Fruit fly (Drosophila melanogaster) whole organism, embryonic: ENCODE data around the gene CG11164.

Source experiments
- Abd-B ChIP-seq: fragments of 200-800 bp; sonication (Bioruptor generic); optimal IDR thresholded peaks from 2 replicates; lab custom pipeline; 2018; ENCODE audit warnings: missing biosample characterization, mild to moderate bottlenecking, missing genetic modification characterization, moderate library complexity
- CG10654 ChIP-seq: fragments of 200-800 bp; sonication (Bioruptor generic); optimal IDR thresholded peaks from 2 replicates; lab custom pipeline; 2016; ENCODE audit warnings: missing biosample characterization, missing genetic modification characterization
- CG11456 ChIP-seq: fragments of 200-800 bp; sonication (Bioruptor generic); IDR thresholded peaks from 3 replicates; pipeline ENCODE4 v1.3.6; 2022; ENCODE audit warnings: missing biosample characterization, missing genetic modification characterization
- CG12659 ChIP-seq: fragments of 200-800 bp; sonication (Bioruptor generic); optimal IDR thresholded peaks from 3 replicates; lab custom pipeline; 2017; ENCODE audit warnings: mild to moderate bottlenecking, missing biosample characterization, missing genetic modification reagents, missing genetic modification characterization
- CG13287 ChIP-seq: fragments of 200-800 bp; sonication (Bioruptor generic); IDR thresholded peaks from 2 replicates; pipeline ENCODE4 v1.3.6; 2022; ENCODE audit warnings: missing biosample characterization, missing genetic modification characterization; ENCODE audit not compliant: partially characterized antibody
- CG14050 ChIP-seq: fragments of 200-800 bp; sonication (Bioruptor generic); IDR thresholded peaks from 3 replicates; pipeline ENCODE4 v1.3.6; 2022; ENCODE audit warnings: missing biosample characterization, missing genetic modification characterization
- CG1602 ChIP-seq: fragments of 200-800 bp; sonication (Bioruptor generic); optimal IDR thresholded peaks from 3 replicates; lab custom pipeline; 2016; ENCODE audit warnings: missing biosample characterization, missing genetic modification characterization
- CG1647 ChIP-seq: fragments of 200-800 bp; sonication (Bioruptor generic); optimal IDR thresholded peaks from 3 replicates; lab custom pipeline; 2016; ENCODE audit warnings: missing biosample characterization, missing genetic modification characterization
- CG16815 ChIP-seq: fragments of 200-800 bp; sonication (Bioruptor generic); optimal IDR thresholded peaks from 3 replicates; lab custom pipeline; 2017; ENCODE audit warnings: missing biosample characterization, mild to moderate bottlenecking, missing genetic modification characterization
- CG17568 ChIP-seq: fragments of 200-800 bp; sonication (Bioruptor generic); optimal IDR thresholded peaks from 2 replicates; lab custom pipeline; 2018; ENCODE audit warnings: missing biosample characterization, mild to moderate bottlenecking, missing genetic modification characterization, moderate library complexity
- CG1792 ChIP-seq: fragments of 200-800 bp; sonication (Bioruptor generic); optimal IDR thresholded peaks from 2 replicates; lab custom pipeline; 2016; ENCODE audit warnings: missing biosample characterization, missing genetic modification characterization
- CG18764 ChIP-seq: fragments of 200-800 bp; sonication (Bioruptor generic); optimal IDR thresholded peaks from 3 replicates; lab custom pipeline; 2016; ENCODE audit warnings: missing biosample characterization, missing genetic modification characterization
- CG2129 ChIP-seq: fragments of 200-800 bp; sonication (Bioruptor generic); IDR thresholded peaks from 2 replicates; pipeline ENCODE4 v1.3.6; 2022; ENCODE audit warnings: missing biosample characterization, missing genetic modification characterization; ENCODE audit not compliant: partially characterized antibody
- CG31365 ChIP-seq: fragments of 200-800 bp; sonication (Bioruptor generic); optimal IDR thresholded peaks from 2 replicates; lab custom pipeline; 2018; ENCODE audit warnings: missing biosample characterization, mild to moderate bottlenecking, missing genetic modification characterization
- CG42726 ChIP-seq: fragments of 200-800 bp; sonication (Bioruptor generic); IDR thresholded peaks from 2 replicates; pipeline ENCODE4 v1.3.6; 2022; ENCODE audit warnings: missing biosample characterization, missing genetic modification characterization; ENCODE audit not compliant: partially characterized antibody
- CG6272 ChIP-seq: fragments of 200-800 bp; sonication (Bioruptor generic); IDR thresholded peaks from 2 replicates; pipeline ENCODE4 v1.3.6; 2022; ENCODE audit warnings: missing biosample characterization, missing genetic modification characterization
- CG6689 ChIP-seq: fragments of 200-800 bp; sonication (Bioruptor generic); IDR thresholded peaks from 2 replicates; pipeline ENCODE4 v1.3.6; 2022; ENCODE audit warnings: missing biosample characterization, missing genetic modification characterization
- CG6813 ChIP-seq: fragments of 200-800 bp; sonication (Bioruptor generic); optimal IDR thresholded peaks from 2 replicates; lab custom pipeline; 2017; ENCODE audit warnings: missing biosample characterization, missing genetic modification characterization, mild to moderate bottlenecking, moderate library complexity, missing genetic modification reagents
- CG6854 ChIP-seq: fragments of 200-800 bp; sonication (Bioruptor generic); optimal IDR thresholded peaks from 3 replicates; lab custom pipeline; 2017; ENCODE audit warnings: missing biosample characterization, mild to moderate bottlenecking, missing genetic modification characterization
- CG7963 ChIP-seq: fragments of 200-800 bp; sonication (Bioruptor generic); IDR thresholded peaks from 3 replicates; pipeline ENCODE4 v1.3.6; 2022; ENCODE audit warnings: missing biosample characterization, missing genetic modification characterization; ENCODE audit not compliant: partially characterized antibody
- CG8290 ChIP-seq, 3 experiments: fragments of 200-800 bp; sonication (Bioruptor generic); optimal IDR thresholded peaks; 2 replicates each; lab custom pipeline; 2016 to 2019; ENCODE audit warnings: missing biosample characterization in 3 of 3, missing genetic modification characterization in 3 of 3, mild to moderate bottlenecking in 2 of 3, moderate library complexity in 1 of 3
- CoRest ChIP-seq: fragments of 200-800 bp; sonication (Bioruptor generic); optimal IDR thresholded peaks from 3 replicates; lab custom pipeline; 2018; ENCODE audit warnings: missing biosample characterization, mild to moderate bottlenecking, missing genetic modification characterization, moderate library complexity
- D ChIP-seq, 2 experiments: fragments of 200-800 bp in 1 of 2; fragments of >200 bp in 1 of 2; sonication (Bioruptor generic) in 1 of 2; optimal IDR thresholded peaks; 2 replicates in 1 of 2; 3 replicates in 1 of 2; lab custom pipeline; 2017; ENCODE audit warnings: mild to moderate bottlenecking in 1 of 2, missing biosample characterization in 1 of 2, missing genetic modification characterization in 1 of 2, missing genetic modification reagents in 1 of 2
- Dp ChIP-seq: fragments of 200-800 bp; sonication (Bioruptor generic); optimal IDR thresholded peaks from 2 replicates; lab custom pipeline; 2018; ENCODE audit warnings: missing biosample characterization, mild to moderate bottlenecking, missing genetic modification characterization, moderate library complexity
- Eip74EF ChIP-seq, 2 experiments: fragments of 200-800 bp in 1 of 2; fragments of >200 bp in 1 of 2; sonication (Bioruptor generic) in 1 of 2; optimal IDR thresholded peaks; 2 replicates each; lab custom pipeline; 2017 to 2019; ENCODE audit warnings: missing biosample characterization in 2 of 2, missing genetic modification characterization in 2 of 2, mild to moderate bottlenecking in 1 of 2, moderate library complexity in 1 of 2
- Hmx ChIP-seq: fragments of 200-800 bp; sonication (Bioruptor generic); optimal IDR thresholded peaks from 2 replicates; lab custom pipeline; 2016; ENCODE audit warnings: missing biosample characterization, missing genetic modification characterization
- Sox100B ChIP-seq: fragments of 200-800 bp; sonication (Bioruptor generic); optimal IDR thresholded peaks from 3 replicates; lab custom pipeline; 2018; ENCODE audit warnings: missing biosample characterization, mild to moderate bottlenecking, missing genetic modification characterization
- Spps ChIP-seq: fragments of 200-800 bp; sonication (Bioruptor generic); optimal IDR thresholded peaks from 2 replicates; lab custom pipeline; 2018; ENCODE audit warnings: missing biosample characterization, mild to moderate bottlenecking, missing genetic modification characterization
- bcd ChIP-seq: fragments of 200-800 bp; sonication (Bioruptor generic); optimal IDR thresholded peaks from 2 replicates; lab custom pipeline; 2017; ENCODE audit warnings: missing biosample characterization, mild to moderate bottlenecking, missing genetic modification characterization
- ci ChIP-seq: fragments of 200-800 bp; sonication (Bioruptor generic); IDR thresholded peaks from 3 replicates; pipeline ENCODE4 v1.3.6; 2022; ENCODE audit warnings: missing biosample characterization, missing genetic modification characterization
- corto ChIP-seq: fragments of 200-800 bp; sonication (Bioruptor generic); optimal IDR thresholded peaks from 2 replicates; lab custom pipeline; 2016; ENCODE audit warnings: missing biosample characterization, mild to moderate bottlenecking, missing genetic modification characterization, moderate library complexity
- crol ChIP-seq: fragments of 200-800 bp; sonication (Bioruptor generic); IDR thresholded peaks from 2 replicates; pipeline ENCODE4 v1.3.6; 2022; ENCODE audit warnings: missing biosample characterization, missing genetic modification characterization
- fd96Cb ChIP-seq: fragments of 200-800 bp; sonication (Bioruptor generic); optimal IDR thresholded peaks from 2 replicates; lab custom pipeline; 2018; ENCODE audit warnings: missing biosample characterization, mild to moderate bottlenecking, missing genetic modification characterization, moderate library complexity
- gsb-n ChIP-seq: fragments of 200-800 bp; sonication (Bioruptor generic); optimal IDR thresholded peaks from 3 replicates; lab custom pipeline; 2018; ENCODE audit warnings: missing biosample characterization, mild to moderate bottlenecking, missing genetic modification characterization
- h ChIP-seq: fragments of >200 bp; optimal IDR thresholded peaks from 2 replicates; lab custom pipeline; 2017
- hb ChIP-seq: fragments of 200-800 bp; sonication (Bioruptor generic); IDR thresholded peaks from 3 replicates; pipeline ENCODE4 v1.3.6; 2022; ENCODE audit warnings: missing biosample characterization, missing genetic modification characterization; ENCODE audit not compliant: partially characterized antibody
- ind ChIP-seq: fragments of 200-800 bp; sonication (Bioruptor generic); optimal IDR thresholded peaks from 3 replicates; lab custom pipeline; 2016; ENCODE audit warnings: missing biosample characterization, missing genetic modification characterization
- klu ChIP-seq: fragments of 200-800 bp; sonication (Bioruptor generic); IDR thresholded peaks from 2 replicates; pipeline ENCODE4 v1.3.6; 2022; ENCODE audit warnings: missing biosample characterization, missing genetic modification characterization
- lbe ChIP-seq: fragments of 200-800 bp; sonication (Bioruptor generic); optimal IDR thresholded peaks from 2 replicates; lab custom pipeline; 2016; ENCODE audit warnings: missing biosample characterization, mild to moderate bottlenecking, missing genetic modification characterization
- nau ChIP-seq: fragments of 200-800 bp; sonication (Bioruptor generic); optimal IDR thresholded peaks from 3 replicates; lab custom pipeline; 2017; ENCODE audit warnings: missing biosample characterization, mild to moderate bottlenecking, missing genetic modification characterization, missing genetic modification reagents
- p53 ChIP-seq: fragments of 200-800 bp; sonication (Bioruptor generic); optimal IDR thresholded peaks from 2 replicates; lab custom pipeline; 2016; ENCODE audit warnings: missing biosample characterization, missing genetic modification characterization
- peb ChIP-seq: fragments of 200-800 bp; sonication (Bioruptor generic); IDR thresholded peaks from 2 replicates; pipeline ENCODE4 v1.3.6; 2022; ENCODE audit warnings: missing biosample characterization, missing genetic modification characterization
- ro ChIP-seq: fragments of 200-800 bp; sonication (Bioruptor generic); IDR thresholded peaks from 2 replicates; pipeline ENCODE4 v1.3.6; 2022; ENCODE audit warnings: missing biosample characterization, missing genetic modification characterization
- slou ChIP-seq: fragments of 200-800 bp; sonication (Bioruptor generic); optimal IDR thresholded peaks from 3 replicates; lab custom pipeline; 2016; ENCODE audit warnings: missing biosample characterization, missing genetic modification characterization
- sr ChIP-seq: fragments of 200-800 bp; sonication (Bioruptor generic); IDR thresholded peaks from 3 replicates; pipeline ENCODE4 v1.3.6; 2022; ENCODE audit warnings: missing biosample characterization, missing genetic modification characterization
- stc ChIP-seq: fragments of 200-800 bp; sonication (Bioruptor generic); IDR thresholded peaks from 2 replicates; pipeline ENCODE4 v1.3.6; 2022; ENCODE audit warnings: missing biosample characterization, missing genetic modification characterization
- tin ChIP-seq: fragments of 200-800 bp; sonication (Bioruptor generic); optimal IDR thresholded peaks from 3 replicates; lab custom pipeline; 2016; ENCODE audit warnings: missing biosample characterization, missing genetic modification characterization
- vnd ChIP-seq: fragments of 200-800 bp; sonication (Bioruptor generic); IDR thresholded peaks from 3 replicates; pipeline ENCODE4 v1.3.6; 2022; ENCODE audit warnings: missing biosample characterization, missing genetic modification characterization; ENCODE audit not compliant: partially characterized antibody
- wdn ChIP-seq: fragments of 200-800 bp; sonication (Bioruptor generic); IDR thresholded peaks from 2 replicates; pipeline ENCODE4 v1.3.6; 2022; ENCODE audit warnings: missing biosample characterization, missing genetic modification characterization
- wor ChIP-seq: fragments of 200-800 bp; sonication (Bioruptor generic); IDR thresholded peaks from 2 replicates; pipeline ENCODE4 v1.3.6; 2022; ENCODE audit warnings: missing biosample characterization, missing genetic modification characterization

CG11164 gene

dm6 chrX:13643961-13644360 lies 23.9 kb upstream of the CG11164 start (continued):
- peak; percentile 13 for TF ChIP-seq nau (GFP tag; lab: Kevin White, UChicago)
- no peak for TF ChIP-seq Eip74EF (GFP tag; optimal IDR thresholded peaks at IDR 0.05; lab: Kevin White, UChicago)
- TF ChIP-seq hb = no peak
- peak; percentile 71 for TF ChIP-seq CG6689 (GFP tag; lab: Robert Waterston, UW)
- TF ChIP-seq klu (GFP tag; lab: Robert Waterston, UW) = no peak
- no peak for TF ChIP-seq CG2129 (GFP tag; lab: Robert Waterston, UW)
- TF ChIP-seq D (optimal IDR thresholded peaks at IDR 0.05; lab: Kevin White, UChicago) = no peak
- TF ChIP-seq D (GFP tag; optimal IDR thresholded peaks at IDR 0.05; lab: Kevin White, UChicago) = peak; percentile 28
- TF ChIP-seq CG8290 (GFP tag; optimal IDR thresholded peaks at IDR 0.05; lab: Kevin White, UChicago) = no peak
- TF ChIP-seq CG8290 (tag; optimal IDR thresholded peaks at IDR 0.05; lab: Kevin White, UChicago) = peak in 1 of 2 experiments; percentile 37
- peak; percentile 34 for TF ChIP-seq tin (GFP tag; lab: Kevin White, UChicago)
- TF ChIP-seq ro (GFP tag; lab: Robert Waterston, UW) = no peak
- no peak for TF ChIP-seq Dp (GFP tag; lab: Kevin White, UChicago)
- TF ChIP-seq CG7963 = no peak
- TF ChIP-seq CG18764 (GFP tag; lab: Kevin White, UChicago) = peak; percentile 44
- peak; percentile 37 for TF ChIP-seq CG12659
- TF ChIP-seq Hmx = no peak
- no peak for TF ChIP-seq h (lab: Kevin White, UChicago)
- 0 out of 2 replicates have a peak, but pooled peaks have one; percentile 43 for TF ChIP-seq stc
- no peak for TF ChIP-seq CG6854 (GFP tag; lab: Kevin White, UChicago)
- peak; percentile 54 for TF ChIP-seq CG10654
- TF ChIP-seq bcd (GFP tag; lab: Kevin White, UChicago) = peak; percentile 45
- peak; percentile 43 for TF ChIP-seq CG1792
- TF ChIP-seq crol (GFP tag; lab: Robert Waterston, UW) = peak; percentile 61
- TF ChIP-seq CG6272 (GFP tag; lab: Robert Waterston, UW) = peak; percentile 37; the same call in 1 of the 2 replicates
- peak; percentile 36 for TF ChIP-seq CG6813 (GFP tag; lab: Kevin White, UChicago)
- TF ChIP-seq wdn = no peak
- TF ChIP-seq peb (GFP tag; lab: Robert Waterston, UW) = peak; percentile 46; the same call in 1 of the 2 replicates
- no peak; the same call in 2 of the 3 replicates for TF ChIP-seq CG14050 (GFP tag; lab: Robert Waterston, UW)
- TF ChIP-seq vnd (GFP tag; lab: Robert Waterston, UW) = no peak
- peak; percentile 53 for TF ChIP-seq CG1647 (GFP tag; lab: Kevin White, UChicago)
- no peak for TF ChIP-seq CG13287 (GFP tag; lab: Robert Waterston, UW)
- no peak for TF ChIP-seq sr (GFP tag; lab: Robert Waterston, UW)
- peak; percentile 67 for TF ChIP-seq CG11456
- peak; percentile 63 for TF ChIP-seq ind
- TF ChIP-seq Abd-B = no peak
- TF ChIP-seq gsb-n = no peak
- TF ChIP-seq CG42726 (GFP tag; lab: Robert Waterston, UW) = no peak
- TF ChIP-seq ci (GFP tag; lab: Robert Waterston, UW) = peak; percentile 72
- TF ChIP-seq CG31365 (tag; lab: Kevin White, UChicago) = no peak
- TF ChIP-seq corto (GFP tag; lab: Kevin White, UChicago) = no peak
- TF ChIP-seq fd96Cb = peak; percentile 55
- no peak for TF ChIP-seq p53
- TF ChIP-seq Sox100B (GFP tag; lab: Kevin White, UChicago) = peak; percentile 32
- no peak for TF ChIP-seq slou (GFP tag; lab: Kevin White, UChicago)
- TF ChIP-seq lbe (GFP tag; lab: Kevin White, UChicago) = no peak
- peak; percentile 21 for TF ChIP-seq Spps (tag; lab: Kevin White, UChicago)
- TF ChIP-seq wor (GFP tag; lab: Robert Waterston, UW) = no peak
- no peak for TF ChIP-seq CG17568 (GFP tag; lab: Kevin White, UChicago)
- no peak for TF ChIP-seq CG16815
- TF ChIP-seq CoRest (tag; lab: Kevin White, UChicago) = peak; percentile 10
- peak; percentile 38 for TF ChIP-seq CG1602 (GFP tag; lab: Kevin White, UChicago)
